Fruit fly (Drosophila melanogaster) whole organism, embryonic: ENCODE data around the gene CG1824.
A peak's percentile ranks its signal among the peaks of the same experiment; 100 is the strongest.

Experiments used
- BEAF-32 ChIP-seq: fragments of 200-800 bp; sonication (Bioruptor generic); optimal IDR thresholded peaks from 3 replicates; lab custom pipeline; 2017; ENCODE audit warnings: missing biosample characterization, missing genetic modification characterization, mild to moderate bottlenecking, moderate library complexity, missing genetic modification reagents
- CG10654 ChIP-seq: fragments of 200-800 bp; sonication (Bioruptor generic); optimal IDR thresholded peaks from 2 replicates; lab custom pipeline; 2016; ENCODE audit warnings: missing biosample characterization, missing genetic modification characterization
- CG12391 ChIP-seq: fragments of 200-800 bp; sonication (Bioruptor generic); optimal IDR thresholded peaks from 3 replicates; lab custom pipeline; 2018; ENCODE audit warnings: missing biosample characterization, mild to moderate bottlenecking, missing genetic modification characterization, moderate library complexity
- CG12942 ChIP-seq: fragments of 200-800 bp; sonication (Bioruptor generic); optimal IDR thresholded peaks from 3 replicates; lab custom pipeline; 2016; ENCODE audit warnings: missing biosample characterization, missing genetic modification characterization
- CG13123 ChIP-seq: fragments of 200-800 bp; sonication (Bioruptor generic); optimal IDR thresholded peaks from 2 replicates; lab custom pipeline; 2016; ENCODE audit warnings: missing biosample characterization, missing genetic modification characterization
- CG14050 ChIP-seq: fragments of 200-800 bp; sonication (Bioruptor generic); IDR thresholded peaks from 3 replicates; pipeline ENCODE4 v1.3.6; 2022; ENCODE audit warnings: missing biosample characterization, missing genetic modification characterization
- CG16813 ChIP-seq: fragments of 200-800 bp; sonication (Bioruptor generic); IDR thresholded peaks from 3 replicates; pipeline ENCODE4 v1.3.6; 2022; ENCODE audit warnings: missing biosample characterization, missing genetic modification characterization; ENCODE audit not compliant: partially characterized antibody
- CG16863 ChIP-seq: fragments of 200-800 bp; sonication (Bioruptor generic); optimal IDR thresholded peaks from 3 replicates; lab custom pipeline; 2016; ENCODE audit warnings: missing biosample characterization, missing genetic modification characterization
- CG17328 ChIP-seq: fragments of 200-800 bp; sonication (Bioruptor generic); IDR thresholded peaks from 2 replicates; pipeline ENCODE4 v1.3.6; 2022; ENCODE audit warnings: missing biosample characterization, missing genetic modification characterization
- CG18764 ChIP-seq: fragments of 200-800 bp; sonication (Bioruptor generic); optimal IDR thresholded peaks from 3 replicates; lab custom pipeline; 2016; ENCODE audit warnings: missing biosample characterization, missing genetic modification characterization
- CG2129 ChIP-seq: fragments of 200-800 bp; sonication (Bioruptor generic); IDR thresholded peaks from 2 replicates; pipeline ENCODE4 v1.3.6; 2022; ENCODE audit warnings: missing biosample characterization, missing genetic modification characterization; ENCODE audit not compliant: partially characterized antibody
- CG2199 ChIP-seq: fragments of 200-800 bp; sonication (Bioruptor generic); IDR thresholded peaks from 3 replicates; pipeline ENCODE4 v1.3.6; 2022; ENCODE audit warnings: missing biosample characterization, missing genetic modification characterization
- CG2678 ChIP-seq: fragments of 200-800 bp; sonication (Bioruptor generic); optimal IDR thresholded peaks from 3 replicates; lab custom pipeline; 2019; ENCODE audit warnings: missing biosample characterization, mild to moderate bottlenecking, missing genetic modification characterization, moderate library complexity
- CG32772 ChIP-seq: fragments of 200-800 bp; sonication (Bioruptor generic); IDR thresholded peaks from 2 replicates; pipeline ENCODE4 v1.3.6; 2022; ENCODE audit warnings: missing biosample characterization, missing genetic modification characterization
- CG42726 ChIP-seq: fragments of 200-800 bp; sonication (Bioruptor generic); IDR thresholded peaks from 2 replicates; pipeline ENCODE4 v1.3.6; 2022; ENCODE audit warnings: missing biosample characterization, missing genetic modification characterization; ENCODE audit not compliant: partially characterized antibody
- CG4404 ChIP-seq: fragments of 200-800 bp; sonication (Bioruptor generic); IDR thresholded peaks from 2 replicates; pipeline ENCODE4 v1.3.6; 2022; ENCODE audit warnings: missing biosample characterization, missing genetic modification characterization
- CG9876 ChIP-seq: fragments of 200-800 bp; sonication (Bioruptor generic); optimal IDR thresholded peaks from 2 replicates; lab custom pipeline; 2016; ENCODE audit warnings: missing biosample characterization, missing genetic modification characterization
- Dip2 ChIP-seq: fragments of 200-800 bp; sonication (Bioruptor generic); IDR thresholded peaks from 2 replicates; pipeline ENCODE4 v1.3.6; 2022; ENCODE audit warnings: missing biosample characterization, missing genetic modification characterization
- Dll ChIP-seq: fragments of 200-800 bp; sonication (Bioruptor generic); IDR thresholded peaks from 4 replicates; pipeline ENCODE4 v1.3.6; 2022; ENCODE audit warnings: missing biosample characterization, missing genetic modification characterization; ENCODE audit not compliant: partially characterized antibody
- Doc3 ChIP-seq: fragments of 200-800 bp; sonication (Bioruptor generic); IDR thresholded peaks from 3 replicates; pipeline ENCODE4 v1.3.6; 2022; ENCODE audit warnings: missing biosample characterization, missing genetic modification characterization; ENCODE audit not compliant: partially characterized antibody
- Elba2 ChIP-seq: fragments of 200-800 bp; sonication (Bioruptor generic); optimal IDR thresholded peaks from 3 replicates; lab custom pipeline; 2016; ENCODE audit warnings: missing biosample characterization, missing genetic modification characterization
- Fer1 ChIP-seq: fragments of 200-800 bp; sonication (Bioruptor generic); optimal IDR thresholded peaks from 2 replicates; lab custom pipeline; 2017; ENCODE audit warnings: missing biosample characterization, mild to moderate bottlenecking, missing genetic modification characterization
- Gug ChIP-seq: fragments of 200-800 bp; sonication (Bioruptor generic); IDR thresholded peaks from 4 replicates; pipeline ENCODE4 v1.3.6; 2022; ENCODE audit warnings: missing biosample characterization, missing genetic modification characterization
- Hand ChIP-seq: fragments of 200-800 bp; sonication (Bioruptor generic); optimal IDR thresholded peaks from 2 replicates; lab custom pipeline; 2017; ENCODE audit warnings: mild to moderate bottlenecking, missing biosample characterization, missing genetic modification reagents, missing genetic modification characterization
- Hmx ChIP-seq: fragments of 200-800 bp; sonication (Bioruptor generic); optimal IDR thresholded peaks from 2 replicates; lab custom pipeline; 2016; ENCODE audit warnings: missing biosample characterization, missing genetic modification characterization
- MESR4 ChIP-seq: fragments of 200-800 bp; sonication (Bioruptor generic); optimal IDR thresholded peaks from 2 replicates; lab custom pipeline; 2018; ENCODE audit warnings: missing biosample characterization, mild to moderate bottlenecking, missing genetic modification characterization, moderate library complexity
- Mad ChIP-seq: fragments of 200-800 bp; sonication (Bioruptor generic); optimal IDR thresholded peaks from 2 replicates; lab custom pipeline; 2016; ENCODE audit warnings: missing biosample characterization, missing genetic modification characterization
- Mes4 ChIP-seq: fragments of 200-800 bp; sonication (Bioruptor generic); optimal IDR thresholded peaks from 2 replicates; lab custom pipeline; 2016; ENCODE audit warnings: missing biosample characterization, missing genetic modification characterization
- Nf-YA ChIP-seq: fragments of 200-800 bp; sonication (Bioruptor generic); IDR thresholded peaks from 2 replicates; pipeline ENCODE4 v1.3.6; 2022; ENCODE audit warnings: missing biosample characterization, missing genetic modification characterization
- ash1 ChIP-seq: fragments of 200-800 bp; sonication (Bioruptor generic); optimal IDR thresholded peaks from 2 replicates; lab custom pipeline; 2018; ENCODE audit warnings: missing biosample characterization, mild to moderate bottlenecking, missing genetic modification characterization
- ato ChIP-seq: fragments of 200-800 bp; sonication (Bioruptor generic); IDR thresholded peaks from 2 replicates; pipeline ENCODE4 v1.3.6; 2022; ENCODE audit warnings: missing biosample characterization, missing genetic modification characterization; ENCODE audit not compliant: partially characterized antibody
- az2 ChIP-seq: fragments of 200-800 bp; sonication (Bioruptor generic); optimal IDR thresholded peaks from 3 replicates; lab custom pipeline; 2016; ENCODE audit warnings: missing biosample characterization, missing genetic modification characterization
- corto ChIP-seq: fragments of 200-800 bp; sonication (Bioruptor generic); optimal IDR thresholded peaks from 2 replicates; lab custom pipeline; 2016; ENCODE audit warnings: missing biosample characterization, mild to moderate bottlenecking, missing genetic modification characterization, moderate library complexity
- crp ChIP-seq, 2 experiments: fragments of 200-800 bp; sonication (Bioruptor generic); optimal IDR thresholded peaks; 2 replicates in 1 of 2; 3 replicates in 1 of 2; lab custom pipeline; 2017; ENCODE audit warnings: missing biosample characterization in 2 of 2, missing genetic modification characterization in 2 of 2, mild to moderate bottlenecking in 1 of 2, moderate library complexity in 1 of 2
- cwo ChIP-seq: fragments of 200-800 bp; sonication (Bioruptor generic); optimal IDR thresholded peaks from 3 replicates; lab custom pipeline; 2017; ENCODE audit warnings: missing biosample characterization, missing genetic modification characterization, mild to moderate bottlenecking, moderate library complexity, missing genetic modification reagents
- fd102C ChIP-seq: fragments of 200-800 bp; sonication (Bioruptor generic); optimal IDR thresholded peaks from 2 replicates; lab custom pipeline; 2018; ENCODE audit warnings: missing biosample characterization, mild to moderate bottlenecking, missing genetic modification characterization, moderate library complexity
- gcm ChIP-seq: fragments of 200-800 bp; sonication (Bioruptor generic); optimal IDR thresholded peaks from 2 replicates; lab custom pipeline; 2019; ENCODE audit warnings: missing biosample characterization, mild to moderate bottlenecking, missing genetic modification characterization, moderate library complexity
- grau ChIP-seq: fragments of 200-800 bp; optimal IDR thresholded peaks from 3 replicates; lab custom pipeline; 2019; ENCODE audit warnings: missing biosample characterization, mild to moderate bottlenecking, missing genetic modification characterization, moderate library complexity
- gsb ChIP-seq: fragments of 200-800 bp; sonication (Bioruptor generic); IDR thresholded peaks from 2 replicates; pipeline ENCODE4 v1.3.6; 2022; ENCODE audit warnings: missing biosample characterization, missing genetic modification characterization
- gsb-n ChIP-seq: fragments of 200-800 bp; sonication (Bioruptor generic); optimal IDR thresholded peaks from 3 replicates; lab custom pipeline; 2018; ENCODE audit warnings: missing biosample characterization, mild to moderate bottlenecking, missing genetic modification characterization
- hth ChIP-seq: fragments of >200 bp; optimal IDR thresholded peaks from 2 replicates; lab custom pipeline; 2017; ENCODE audit warnings: inconsistent platforms
- pho ChIP-seq: fragments of 200-800 bp; sonication (Bioruptor generic); optimal IDR thresholded peaks from 2 replicates; lab custom pipeline; 2016; ENCODE audit warnings: missing biosample characterization, missing genetic modification characterization
- psq ChIP-seq: fragments of 200-800 bp; sonication (Bioruptor generic); optimal IDR thresholded peaks from 2 replicates; lab custom pipeline; 2017; ENCODE audit warnings: missing biosample characterization, missing genetic modification characterization
- seq ChIP-seq: fragments of 200-800 bp; sonication (Bioruptor generic); IDR thresholded peaks from 2 replicates; pipeline ENCODE4 v1.3.6; 2022; ENCODE audit warnings: missing biosample characterization, missing genetic modification characterization
- shn ChIP-seq: fragments of 200-800 bp; sonication (Bioruptor generic); optimal IDR thresholded peaks from 3 replicates; lab custom pipeline; 2016; ENCODE audit warnings: missing biosample characterization, missing genetic modification characterization
- stc ChIP-seq: fragments of 200-800 bp; sonication (Bioruptor generic); IDR thresholded peaks from 2 replicates; pipeline ENCODE4 v1.3.6; 2022; ENCODE audit warnings: missing biosample characterization, missing genetic modification characterization
- tap ChIP-seq: fragments of 200-800 bp; optimal IDR thresholded peaks from 3 replicates; lab custom pipeline; 2019; ENCODE audit warnings: missing biosample characterization, mild to moderate bottlenecking, missing genetic modification characterization, moderate library complexity
- toy ChIP-seq: fragments of 200-800 bp; sonication (Bioruptor generic); IDR thresholded peaks from 2 replicates; pipeline ENCODE4 v1.3.6; 2022; ENCODE audit warnings: missing biosample characterization, missing genetic modification characterization
- trh ChIP-seq: fragments of 200-800 bp; sonication (Bioruptor generic); optimal IDR thresholded peaks from 2 replicates; lab custom pipeline; 2016; ENCODE audit warnings: missing biosample characterization, missing genetic modification characterization
- zen ChIP-seq: fragments of 200-800 bp; sonication (Bioruptor generic); optimal IDR thresholded peaks from 3 replicates; lab custom pipeline; 2018; ENCODE audit warnings: missing biosample characterization, mild to moderate bottlenecking, missing genetic modification characterization, moderate library complexity

CG1824 gene

DNA sequence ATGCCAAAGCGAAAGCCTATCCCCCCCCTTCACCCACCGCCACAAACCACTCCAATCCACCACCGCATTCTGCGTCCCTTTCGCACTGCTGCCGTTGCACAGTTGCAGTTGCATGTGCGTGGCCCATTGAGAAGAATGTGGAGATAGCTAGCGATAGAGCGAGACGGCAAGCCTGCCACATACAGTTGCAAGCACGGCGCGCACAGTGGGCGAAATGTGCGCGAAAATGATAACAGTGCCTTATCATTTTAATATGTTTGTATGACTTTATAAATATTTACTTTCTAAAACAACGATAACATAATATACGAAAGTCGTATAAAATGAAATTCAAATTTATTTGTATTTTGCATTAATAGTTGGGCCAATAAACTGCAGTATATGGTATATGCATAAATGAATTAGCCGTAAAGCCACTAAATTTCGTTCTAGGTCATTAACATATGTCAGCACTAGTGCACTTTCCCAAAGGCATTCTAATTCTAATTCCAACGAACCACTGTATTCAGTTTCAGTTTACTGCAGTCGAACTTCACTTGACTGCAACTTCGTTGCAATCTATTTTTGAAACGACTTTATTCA is 19.5 kb downstream of the CG1824 start (continued):
- TF ChIP-seq CG16863 (GFP tag; lab: Kevin White, UChicago) (peak; percentile 59), CG4404 (peak; percentile 67), gcm (peak; percentile 78), gsb (no peak), az2 (peak; percentile 80), tap (tag; lab: Kevin White, UChicago) (no peak), toy (GFP tag; lab: Robert Waterston, UW) (no peak), gsb-n (tag; lab: Kevin White, UChicago) (peak; percentile 81), hth (lab: Kevin White, UChicago) (no peak), Elba2 (GFP tag; lab: Kevin White, UChicago) (peak; percentile 3), CG12942 (peak; percentile 40), BEAF-32 (no peak), Dip2 (no peak), Hand (no peak), CG9876 (GFP tag; lab: Kevin White, UChicago) (no peak), Doc3 (GFP tag; lab: Robert Waterston, UW) (no peak), ash1 (no peak), ato (no peak), CG10654 (GFP tag; lab: Kevin White, UChicago) (peak; percentile 38), CG13123 (GFP tag; lab: Kevin White, UChicago) (peak; percentile 30), Mes4 (GFP tag; lab: Kevin White, UChicago) (peak; percentile 36), CG17328 (GFP tag; lab: Robert Waterston, UW) (peak; percentile 61), cwo (GFP tag; lab: Kevin White, UChicago) (no peak), stc (GFP tag; lab: Robert Waterston, UW) (no peak), Nf-YA (0 out of 2 replicates have a peak, but pooled peaks have one; percentile 6), CG16813 (no peak), CG2129 (GFP tag; lab: Robert Waterston, UW) (no peak), fd102C (GFP tag; lab: Kevin White, UChicago) (no peak), Mad (GFP tag; lab: Kevin White, UChicago) (peak; percentile 25), trh (GFP tag; lab: Kevin White, UChicago) (no peak), Fer1 (GFP tag; lab: Kevin White, UChicago) (no peak), grau (tag; lab: Kevin White, UChicago) (peak; percentile 66), crp (GFP tag; optimal IDR thresholded peaks at IDR 0.05; lab: Kevin White, UChicago) (no peak), Hmx (GFP tag; lab: Kevin White, UChicago) (no peak), Dll (GFP tag; lab: Robert Waterston, UW) (no peak), CG32772 (GFP tag; lab: Robert Waterston, UW) (peak; percentile 38; the same call in 1 of the 2 replicates), zen (tag; lab: Kevin White, UChicago) (peak; percentile 59), CG14050 (no peak), pho (GFP tag; lab: Kevin White, UChicago) (no peak), psq (GFP tag; lab: Kevin White, UChicago) (no peak), corto (GFP tag; lab: Kevin White, UChicago) (peak; percentile 27), CG2199 (GFP tag; lab: Robert Waterston, UW) (0 out of 3 replicates have a peak, but pooled peaks have one; percentile 52), MESR4 (GFP tag; lab: Kevin White, UChicago) (no peak), CG12391 (tag; lab: Kevin White, UChicago) (peak; percentile 68), seq (GFP tag; lab: Robert Waterston, UW) (no peak), CG2678 (tag; lab: Kevin White, UChicago) (peak; percentile 75), Gug (no peak), shn (GFP tag; lab: Kevin White, UChicago) (no peak), CG18764 (GFP tag; lab: Kevin White, UChicago) (peak; percentile 19), CG42726 (no peak)
